Fruit fly (Drosophila melanogaster) whole organism, prepupa: ENCODE results near the gene ich.

Source experiments
- Blimp-1 ChIP-seq: fragments of 200-800 bp; sonication (Bioruptor generic); optimal IDR thresholded peaks from 3 replicates; lab custom pipeline; 2017; ENCODE audit warnings: missing biosample characterization, missing genetic modification characterization, mild to moderate bottlenecking, moderate library complexity, missing genetic modification reagents
- CG10631 ChIP-seq: fragments of 200-800 bp; sonication (Bioruptor generic); optimal IDR thresholded peaks from 2 replicates; lab custom pipeline; 2016; ENCODE audit warnings: missing biosample characterization, missing genetic modification characterization
- CG10669 ChIP-seq: fragments of 200-800 bp; sonication (Bioruptor generic); optimal IDR thresholded peaks from 3 replicates; lab custom pipeline; 2018; ENCODE audit warnings: missing biosample characterization, mild to moderate bottlenecking, missing genetic modification characterization, moderate library complexity
- CG11294 ChIP-seq: fragments of 200-800 bp; sonication (Bioruptor generic); IDR thresholded peaks from 2 replicates; pipeline ENCODE4 v1.3.6; 2022; ENCODE audit warnings: missing biosample characterization, missing genetic modification characterization
- CG11762 ChIP-seq: fragments of 200-800 bp; sonication (Bioruptor generic); optimal IDR thresholded peaks from 3 replicates; lab custom pipeline; 2016; ENCODE audit warnings: missing biosample characterization, missing genetic modification characterization; ENCODE audit not compliant: insufficient read depth
- CG15336 ChIP-seq: fragments of 200-800 bp; sonication (Bioruptor generic); IDR thresholded peaks from 2 replicates; pipeline ENCODE4 v1.3.6; 2022; ENCODE audit warnings: missing biosample characterization, missing genetic modification characterization
- CG1621 ChIP-seq: fragments of 200-800 bp; sonication (Bioruptor generic); optimal IDR thresholded peaks from 3 replicates; lab custom pipeline; 2018; ENCODE audit warnings: missing biosample characterization, mild to moderate bottlenecking, missing genetic modification characterization
- CG31627 ChIP-seq: fragments of 200-800 bp; sonication (Bioruptor generic); optimal IDR thresholded peaks from 3 replicates; lab custom pipeline; 2016; ENCODE audit warnings: missing biosample characterization, missing genetic modification characterization
- CG32006 ChIP-seq: fragments of 200-800 bp; sonication (Bioruptor generic); optimal IDR thresholded peaks from 3 replicates; lab custom pipeline; 2017; ENCODE audit warnings: missing biosample characterization, mild to moderate bottlenecking, missing genetic modification characterization
- CG3919 ChIP-seq: fragments of 200-800 bp; sonication (Bioruptor generic); optimal IDR thresholded peaks from 3 replicates; lab custom pipeline; 2016; ENCODE audit warnings: missing biosample characterization, missing genetic modification characterization
- CG4318 ChIP-seq: fragments of 200-800 bp; sonication (Bioruptor generic); optimal IDR thresholded peaks from 3 replicates; lab custom pipeline; 2017; ENCODE audit warnings: missing biosample characterization, mild to moderate bottlenecking, missing genetic modification characterization
- CG6163 ChIP-seq: fragments of 200-800 bp; sonication (Bioruptor generic); IDR thresholded peaks from 3 replicates; pipeline ENCODE4 v1.3.6; 2022; ENCODE audit warnings: missing biosample characterization, missing genetic modification characterization
- CG6792 ChIP-seq: fragments of 200-800 bp; sonication (Bioruptor generic); optimal IDR thresholded peaks from 3 replicates; lab custom pipeline; 2016; ENCODE audit warnings: missing biosample characterization, missing genetic modification characterization
- CG6808 ChIP-seq: fragments of 200-800 bp; sonication (Bioruptor generic); optimal IDR thresholded peaks from 3 replicates; lab custom pipeline; 2017; ENCODE audit warnings: missing biosample characterization, missing genetic modification characterization, mild to moderate bottlenecking, moderate library complexity, missing genetic modification reagents
- CG8632 ChIP-seq: fragments of 200-800 bp; sonication (Bioruptor generic); optimal IDR thresholded peaks from 3 replicates; lab custom pipeline; 2016; ENCODE audit warnings: missing biosample characterization, missing genetic modification characterization
- CG9139 ChIP-seq: fragments of 200-800 bp; sonication (Bioruptor generic); optimal IDR thresholded peaks from 3 replicates; lab custom pipeline; 2017; ENCODE audit warnings: missing biosample characterization, mild to moderate bottlenecking, missing genetic modification characterization
- Eip75B ChIP-seq: fragments of 200-800 bp; sonication (Bioruptor generic); optimal IDR thresholded peaks from 3 replicates; lab custom pipeline; 2016; ENCODE audit warnings: missing biosample characterization, missing genetic modification characterization
- Eip78C ChIP-seq: fragments of 200-800 bp; sonication (Bioruptor generic); peaks from one replicate; lab custom pipeline; 2016; ENCODE audit warnings: missing biosample characterization, missing genetic modification characterization
- Eip93F ChIP-seq: fragments of 200-800 bp; sonication (Bioruptor generic); optimal IDR thresholded peaks from 2 replicates; lab custom pipeline; 2016; ENCODE audit warnings: missing biosample characterization, mild to moderate bottlenecking, missing genetic modification characterization
- Ets21C ChIP-seq: fragments of 200-800 bp; sonication (Bioruptor generic); optimal IDR thresholded peaks from 3 replicates; lab custom pipeline; 2016; ENCODE audit warnings: missing biosample characterization, missing genetic modification characterization
- Ets96B ChIP-seq: fragments of 200-800 bp; optimal IDR thresholded peaks from 2 replicates; lab custom pipeline; 2019; ENCODE audit warnings: missing biosample characterization, mild to moderate bottlenecking, missing genetic modification characterization, moderate library complexity
- Gug ChIP-seq: fragments of 200-800 bp; sonication (Bioruptor generic); IDR thresholded peaks from 2 replicates; pipeline ENCODE4 v1.3.6; 2022; ENCODE audit warnings: missing biosample characterization, missing genetic modification characterization
- Hr39 ChIP-seq: fragments of 200-800 bp; sonication (Bioruptor generic); optimal IDR thresholded peaks from 2 replicates; lab custom pipeline; 2016; ENCODE audit warnings: missing biosample characterization, missing genetic modification characterization
- Hr4 ChIP-seq: fragments of 200-800 bp; sonication (Bioruptor generic); optimal IDR thresholded peaks from 3 replicates; lab custom pipeline; 2016; ENCODE audit warnings: missing biosample characterization, missing genetic modification characterization
- Met ChIP-seq: fragments of 200-800 bp; sonication (Bioruptor generic); optimal IDR thresholded peaks from 3 replicates; lab custom pipeline; 2016; ENCODE audit warnings: missing biosample characterization, missing genetic modification characterization
- OdsH ChIP-seq: fragments of 200-800 bp; sonication (Bioruptor generic); optimal IDR thresholded peaks from 3 replicates; lab custom pipeline; 2016; ENCODE audit warnings: missing biosample characterization, missing genetic modification characterization
- Sox102F ChIP-seq: fragments of 200-800 bp; sonication (Bioruptor generic); optimal IDR thresholded peaks from 2 replicates; lab custom pipeline; 2016; ENCODE audit warnings: missing biosample characterization, mild to moderate bottlenecking, missing genetic modification characterization
- Sox14 ChIP-seq: fragments of 200-800 bp; sonication (Bioruptor generic); optimal IDR thresholded peaks from 3 replicates; lab custom pipeline; 2016; ENCODE audit warnings: missing biosample characterization, missing genetic modification characterization
- Sox15 ChIP-seq: fragments of 200-800 bp; sonication (Bioruptor generic); optimal IDR thresholded peaks from 3 replicates; lab custom pipeline; 2016; ENCODE audit warnings: missing biosample characterization, missing genetic modification characterization
- acj6 ChIP-seq: fragments of 200-800 bp; sonication (Bioruptor generic); optimal IDR thresholded peaks from 3 replicates; lab custom pipeline; 2016; ENCODE audit warnings: missing biosample characterization, missing genetic modification characterization
- cyc ChIP-seq: fragments of 200-800 bp; sonication (Bioruptor generic); optimal IDR thresholded peaks from 3 replicates; lab custom pipeline; 2016; ENCODE audit warnings: missing biosample characterization, missing genetic modification characterization
- dac ChIP-seq: fragments of 200-800 bp; sonication (Bioruptor generic); optimal IDR thresholded peaks from 2 replicates; lab custom pipeline; 2017; ENCODE audit warnings: missing biosample characterization, mild to moderate bottlenecking, missing genetic modification characterization
- dsx ChIP-seq: fragments of 200-800 bp; optimal IDR thresholded peaks from 3 replicates; lab custom pipeline; 2019; ENCODE audit warnings: missing biosample characterization, mild to moderate bottlenecking, missing genetic modification characterization, moderate library complexity; ENCODE audit not compliant: poor library complexity, severe bottlenecking
- eg ChIP-seq: fragments of 200-800 bp; sonication (Bioruptor generic); IDR thresholded peaks from 3 replicates; pipeline ENCODE4 v1.3.6; 2022; ENCODE audit warnings: missing biosample characterization, missing genetic modification characterization
- fd59A ChIP-seq: fragments of 200-800 bp; sonication (Bioruptor generic); optimal IDR thresholded peaks from 2 replicates; lab custom pipeline; 2017; ENCODE audit warnings: missing biosample characterization, mild to moderate bottlenecking, missing genetic modification characterization, missing genetic modification reagents
- lz ChIP-seq: fragments of 200-800 bp; sonication (Bioruptor generic); optimal IDR thresholded peaks from 3 replicates; lab custom pipeline; 2016; ENCODE audit warnings: missing biosample characterization, missing genetic modification characterization
- net ChIP-seq: fragments of 200-800 bp; sonication (Bioruptor generic); optimal IDR thresholded peaks from 3 replicates; lab custom pipeline; 2016; ENCODE audit warnings: missing biosample characterization, missing genetic modification characterization
- pdm3 ChIP-seq: fragments of 200-800 bp; sonication (Bioruptor generic); optimal IDR thresholded peaks from 3 replicates; lab custom pipeline; 2016; ENCODE audit warnings: missing biosample characterization, missing genetic modification characterization
- salr ChIP-seq, 2 experiments: fragments of 200-800 bp; sonication (Bioruptor generic); optimal IDR thresholded peaks; 3 replicates each; lab custom pipeline; 2016 to 2018; ENCODE audit warnings: missing biosample characterization in 2 of 2, missing genetic modification characterization in 2 of 2, mild to moderate bottlenecking in 1 of 2
- spab ChIP-seq: fragments of 200-800 bp; sonication (Bioruptor generic); optimal IDR thresholded peaks from 2 replicates; lab custom pipeline; 2017; ENCODE audit warnings: missing biosample characterization, mild to moderate bottlenecking, missing genetic modification characterization, missing genetic modification reagents
- svp ChIP-seq: fragments of 200-800 bp; sonication (Bioruptor generic); peaks from one replicate; lab custom pipeline; 2016; ENCODE audit warnings: missing biosample characterization, missing genetic modification characterization
- vri ChIP-seq: fragments of 200-800 bp; sonication (Bioruptor generic); optimal IDR thresholded peaks from 3 replicates; lab custom pipeline; 2016; ENCODE audit warnings: missing biosample characterization, mild to moderate bottlenecking, missing genetic modification characterization

The ich gene

dm6 chr3R:8922617-8923242 lies 40.1 kb downstream of the ich start (continued):
- TF ChIP-seq Met (GFP tag; lab: Kevin White, UChicago) (peak; percentile 27), acj6 (GFP tag; lab: Kevin White, UChicago) (peak; percentile 63), Eip78C (peak; percentile 85), CG11762 (GFP tag; lab: Kevin White, UChicago) (peak; percentile 28), Eip93F (GFP tag; lab: Kevin White, UChicago) (no peak), Ets21C (GFP tag; lab: Kevin White, UChicago) (no peak), CG4318 (peak; percentile 38), Blimp-1 (GFP tag; lab: Kevin White, UChicago) (peak; percentile 36), CG11294 (GFP tag; lab: Robert Waterston, UW) (no peak), CG6792 (GFP tag; lab: Kevin White, UChicago) (peak; percentile 34), lz (GFP tag; lab: Kevin White, UChicago) (no peak), Sox102F (GFP tag; lab: Kevin White, UChicago) (no peak), eg (GFP tag; lab: Robert Waterston, UW) (peak; percentile 26; the same call in 1 of the 3 replicates), CG31627 (GFP tag; lab: Kevin White, UChicago) (no peak), Sox14 (GFP tag; lab: Kevin White, UChicago) (peak; percentile 55), dac (GFP tag; lab: Kevin White, UChicago) (no peak), cyc (GFP tag; lab: Kevin White, UChicago) (no peak), OdsH (GFP tag; lab: Kevin White, UChicago) (peak; percentile 51), salr (GFP tag; optimal IDR thresholded peaks at IDR 0.05; lab: Kevin White, UChicago) (peak; percentile 61 to 68), CG6808 (GFP tag; lab: Kevin White, UChicago) (peak; percentile 51), Gug (GFP tag; lab: Robert Waterston, UW) (peak; percentile 79), Ets96B (tag; lab: Kevin White, UChicago) (peak; percentile 71), CG6163 (GFP tag; lab: Robert Waterston, UW) (peak; percentile 79)

- TF ChIP-seq cyc (GFP tag; lab: Kevin White, UChicago) (no peak), CG10631 (GFP tag; lab: Kevin White, UChicago) (no peak), Hr39 (GFP tag; lab: Kevin White, UChicago) (no peak), Ets21C (GFP tag; lab: Kevin White, UChicago) (no peak), CG8632 (GFP tag; lab: Kevin White, UChicago) (no peak), CG3919 (GFP tag; lab: Kevin White, UChicago) (no peak), Eip78C (peak; percentile 44), CG15336 (GFP tag; lab: Robert Waterston, UW) (no peak)
These were observed 41.0 kb downstream of the ich start for dm6 chr3R:8921880-8922279.

dm6 chr3R:8920091-8920733 lies 42.6 kb downstream of the ich start:
- peak; percentile 41; the same call in 1 of the 2 replicates for TF ChIP-seq CG15336 (GFP tag; lab: Robert Waterston, UW)
- TF ChIP-seq Hr39 (GFP tag; lab: Kevin White, UChicago) = no peak
- no peak for TF ChIP-seq Sox15 (GFP tag; lab: Kevin White, UChicago)
- no peak for TF ChIP-seq Eip75B
- TF ChIP-seq eg (GFP tag; lab: Robert Waterston, UW) = peak; percentile 68
- no peak for TF ChIP-seq CG9139 (GFP tag; lab: Kevin White, UChicago)
- no peak for TF ChIP-seq Blimp-1 (GFP tag; lab: Kevin White, UChicago)
- TF ChIP-seq lz (GFP tag; lab: Kevin White, UChicago) = no peak
- no peak for TF ChIP-seq dsx (GFP tag; lab: Kevin White, UChicago)
- TF ChIP-seq OdsH (GFP tag; lab: Kevin White, UChicago) = no peak
- no peak for TF ChIP-seq spab
- no peak for TF ChIP-seq Sox102F (GFP tag; lab: Kevin White, UChicago)
- TF ChIP-seq CG3919 (GFP tag; lab: Kevin White, UChicago) = no peak
- no peak for TF ChIP-seq salr (GFP tag; optimal IDR thresholded peaks at IDR 0.05; lab: Kevin White, UChicago)
- no peak for TF ChIP-seq net (GFP tag; lab: Kevin White, UChicago)
- no peak for TF ChIP-seq CG1621 (tag; lab: Kevin White, UChicago)
- TF ChIP-seq CG8632 (GFP tag; lab: Kevin White, UChicago) = no peak
- TF ChIP-seq Sox14 (GFP tag; lab: Kevin White, UChicago) = no peak
- TF ChIP-seq pdm3 (GFP tag; lab: Kevin White, UChicago) = no peak
- peak; percentile 44; the same call in 1 of the 2 replicates for TF ChIP-seq Gug (GFP tag; lab: Robert Waterston, UW)
- TF ChIP-seq CG10669 (GFP tag; lab: Kevin White, UChicago) = no peak
- no peak for TF ChIP-seq fd59A
- TF ChIP-seq Hr4 (GFP tag; lab: Kevin White, UChicago) = peak; percentile 37
- TF ChIP-seq CG6792 (GFP tag; lab: Kevin White, UChicago) = no peak
- no peak for TF ChIP-seq vri (GFP tag; lab: Kevin White, UChicago)
- no peak for TF ChIP-seq dac (GFP tag; lab: Kevin White, UChicago)
- no peak for TF ChIP-seq CG6808 (GFP tag; lab: Kevin White, UChicago)
- TF ChIP-seq svp (GFP tag; lab: Kevin White, UChicago) = peak; percentile 36
- 0 out of 2 replicates have a peak, but pooled peaks have one; percentile 21 for TF ChIP-seq CG11294 (GFP tag; lab: Robert Waterston, UW)
- peak; percentile 11 for TF ChIP-seq CG32006
- TF ChIP-seq Ets96B (tag; lab: Kevin White, UChicago) = peak; percentile 19
